Worm (Caenorhabditis elegans) whole organism, mixed stage, embryonic: ENCODE measurements around the gene pycr-4.
A peak's percentile ranks its signal among the peaks of the same experiment; 100 is the strongest.

Source experiments
- M03D4.4 ChIP-seq: sonication (generic microtip); optimal IDR thresholded peaks from 2 replicates; lab custom pipeline; 2017; ENCODE audit warnings: mild to moderate bottlenecking, missing genetic modification characterization, missing compliant biosample characterization
- bed-3 ChIP-seq: fragments of 200-800 bp; sonication (Bioruptor generic); optimal IDR thresholded peaks from 3 replicates; lab custom pipeline; 2018; ENCODE audit warnings: mild to moderate bottlenecking, missing genetic modification characterization, moderate library complexity, missing compliant biosample characterization
- blmp-1 ChIP-seq: fragments of 150-350 bp; optimal IDR thresholded peaks from 2 replicates; lab custom pipeline; 2014; ENCODE audit warnings: missing biosample characterization, missing genetic modification characterization
- ceh-43 ChIP-seq: fragments of 200-800 bp; sonication (Bioruptor generic); optimal IDR thresholded peaks from 2 replicates; lab custom pipeline; 2018; ENCODE audit warnings: mild to moderate bottlenecking, missing genetic modification characterization, moderate library complexity, missing compliant biosample characterization
- ces-1 ChIP-seq: fragments of 150-350 bp; optimal IDR thresholded peaks from 2 replicates; lab custom pipeline; 2014; ENCODE audit warnings: missing biosample characterization, missing genetic modification reagents, missing genetic modification characterization
- cnd-1 ChIP-seq: fragments of 200-800 bp; sonication (Bioruptor generic); optimal IDR thresholded peaks from 2 replicates; lab custom pipeline; 2018; ENCODE audit warnings: mild to moderate bottlenecking, missing genetic modification characterization, missing compliant biosample characterization
- drap-1 ChIP-seq: fragments of 200-800 bp; sonication (Bioruptor generic); optimal IDR thresholded peaks from 3 replicates; lab custom pipeline; 2018; ENCODE audit warnings: mild to moderate bottlenecking, missing genetic modification characterization, missing compliant biosample characterization
- elt-3 ChIP-seq: fragments of 150-350 bp; optimal IDR thresholded peaks from 2 replicates; lab custom pipeline; 2014; ENCODE audit warnings: missing biosample characterization, missing genetic modification characterization
- flh-1 ChIP-seq: fragments of 200-800 bp; sonication (Bioruptor generic); optimal IDR thresholded peaks from 2 replicates; lab custom pipeline; 2018; ENCODE audit warnings: mild to moderate bottlenecking, missing genetic modification characterization, moderate library complexity, missing compliant biosample characterization
- ham-2 ChIP-seq: fragments of 200-800 bp; sonication (Bioruptor generic); optimal IDR thresholded peaks from 2 replicates; lab custom pipeline; 2018; ENCODE audit warnings: mild to moderate bottlenecking, missing genetic modification characterization, missing compliant biosample characterization
- hlh-1 ChIP-seq: fragments of 150-350 bp; optimal IDR thresholded peaks from 2 replicates; lab custom pipeline; 2014; ENCODE audit warnings: missing biosample characterization, missing genetic modification reagents, missing genetic modification characterization
- lin-13 ChIP-seq: fragments of 150-350 bp; optimal IDR thresholded peaks from 2 replicates; lab custom pipeline; 2014; ENCODE audit warnings: missing biosample characterization, missing genetic modification characterization
- lsy-2 ChIP-seq: fragments of 150-350 bp; optimal IDR thresholded peaks from 2 replicates; lab custom pipeline; 2014; ENCODE audit warnings: missing biosample characterization, missing genetic modification characterization
- mab-5 ChIP-seq: fragments of 150-350 bp; optimal IDR thresholded peaks from 2 replicates; lab custom pipeline; 2014; ENCODE audit warnings: missing biosample characterization, missing genetic modification characterization
- mep-1 ChIP-seq: fragments of 150-350 bp; optimal IDR thresholded peaks from 2 replicates; lab custom pipeline; 2017; ENCODE audit warnings: missing biosample characterization, missing genetic modification reagents, missing genetic modification characterization, inconsistent platforms
- mls-2 ChIP-seq: sonication (generic microtip); optimal IDR thresholded peaks from 2 replicates; lab custom pipeline; 2016; ENCODE audit warnings: mild to moderate bottlenecking, missing genetic modification characterization, moderate library complexity, missing compliant biosample characterization
- nhr-12 ChIP-seq: fragments of 150-350 bp; optimal IDR thresholded peaks from 2 replicates; lab custom pipeline; 2014; ENCODE audit warnings: missing biosample characterization, missing genetic modification characterization
- nhr-2 ChIP-seq: fragments of 150-350 bp; optimal IDR thresholded peaks from 2 replicates; lab custom pipeline; 2014; ENCODE audit warnings: missing biosample characterization, missing genetic modification characterization
- nhr-237 ChIP-seq: fragments of 150-350 bp; optimal IDR thresholded peaks from 2 replicates; lab custom pipeline; 2014; ENCODE audit warnings: missing biosample characterization, missing genetic modification characterization
- nhr-28 ChIP-seq: fragments of 150-350 bp; optimal IDR thresholded peaks from 2 replicates; lab custom pipeline; 2014; ENCODE audit warnings: missing biosample characterization, missing genetic modification characterization
- pha-4 ChIP-seq: fragments of 150-350 bp; optimal IDR thresholded peaks from 2 replicates; lab custom pipeline; 2018; ENCODE audit warnings: missing biosample characterization, missing genetic modification reagents, missing genetic modification characterization
- sem-2 ChIP-seq: fragments of 200-800 bp; sonication (Bioruptor generic); optimal IDR thresholded peaks from 2 replicates; lab custom pipeline; 2018; ENCODE audit warnings: mild to moderate bottlenecking, missing genetic modification characterization, missing compliant biosample characterization
- snpc-4 ChIP-seq: fragments of 150-350 bp; optimal IDR thresholded peaks from 2 replicates; lab custom pipeline; 2014; ENCODE audit warnings: missing biosample characterization, missing genetic modification characterization
- sptf-1 ChIP-seq: sonication (generic microtip); optimal IDR thresholded peaks from 2 replicates; lab custom pipeline; 2017; ENCODE audit warnings: mild to moderate bottlenecking, missing genetic modification characterization, moderate library complexity, missing compliant biosample characterization
- tbx-8 ChIP-seq: fragments of 200-800 bp; sonication (Bioruptor generic); optimal IDR thresholded peaks from 2 replicates; lab custom pipeline; 2018; ENCODE audit warnings: mild to moderate bottlenecking, missing genetic modification characterization, moderate library complexity, missing compliant biosample characterization
- unc-120 ChIP-seq: sonication (generic microtip); optimal IDR thresholded peaks from 2 replicates; lab custom pipeline; 2017; ENCODE audit warnings: missing genetic modification characterization, missing compliant biosample characterization; ENCODE audit not compliant: poor library complexity, severe bottlenecking
- unc-39 ChIP-seq: fragments of 150-350 bp; optimal IDR thresholded peaks from 2 replicates; lab custom pipeline; 2014; ENCODE audit warnings: missing biosample characterization, missing genetic modification characterization
- unc-62 ChIP-seq: fragments of 150-350 bp; optimal IDR thresholded peaks from 2 replicates; lab custom pipeline; 2014; ENCODE audit warnings: missing biosample characterization, missing genetic modification reagents, missing genetic modification characterization
- zip-8 ChIP-seq: fragments of 150-350 bp; optimal IDR thresholded peaks from 2 replicates; lab custom pipeline; 2014; ENCODE audit warnings: missing biosample characterization, missing genetic modification characterization
- ztf-11 ChIP-seq: fragments of 150-350 bp; optimal IDR thresholded peaks from 2 replicates; lab custom pipeline; 2014; ENCODE audit warnings: missing biosample characterization, missing genetic modification characterization

The pycr-4 gene

DNA sequence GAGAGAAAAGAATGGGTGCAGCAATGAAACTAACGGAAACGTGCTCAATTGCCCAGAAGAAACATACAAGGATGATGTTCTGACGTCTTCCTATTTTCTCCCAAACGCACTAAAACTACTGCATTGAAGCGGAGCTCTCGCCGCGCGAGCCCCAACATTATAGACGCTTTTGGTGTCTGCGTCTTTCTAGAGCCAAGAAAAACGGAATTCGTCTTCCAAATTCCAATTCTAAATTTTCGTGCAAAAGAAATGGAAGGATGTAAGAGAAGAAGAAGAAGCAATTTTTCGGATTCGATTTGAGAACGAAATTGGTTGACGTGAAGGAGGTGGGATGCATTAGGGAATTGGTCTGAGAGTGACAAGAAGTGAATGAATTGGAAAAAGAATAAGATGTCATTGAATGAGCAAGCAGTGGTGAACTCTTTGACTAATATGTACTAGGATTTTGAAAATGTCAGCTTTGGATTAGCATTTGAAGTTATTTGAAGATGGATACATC, 23.4 kb downstream of the pycr-4 start:
- TF ChIP-seq ces-1 (GFP tag; lab: Kevin White, UChicago) (peak; percentile 75), hlh-1 (no peak)

- TF ChIP-seq pha-4 (tag; lab: Kevin White, UChicago) = no peak
- TF ChIP-seq mls-2 = no peak
- no peak for TF ChIP-seq nhr-12 (tag; lab: Kevin White, UChicago)
Observed at ce11 chrIV:7451345-7451744, 25.8 kb downstream of the pycr-4 start, which contains the start of gene tes-1. Gene tes-1 (minus strand): TSS chrIV:7451445.

DNA sequence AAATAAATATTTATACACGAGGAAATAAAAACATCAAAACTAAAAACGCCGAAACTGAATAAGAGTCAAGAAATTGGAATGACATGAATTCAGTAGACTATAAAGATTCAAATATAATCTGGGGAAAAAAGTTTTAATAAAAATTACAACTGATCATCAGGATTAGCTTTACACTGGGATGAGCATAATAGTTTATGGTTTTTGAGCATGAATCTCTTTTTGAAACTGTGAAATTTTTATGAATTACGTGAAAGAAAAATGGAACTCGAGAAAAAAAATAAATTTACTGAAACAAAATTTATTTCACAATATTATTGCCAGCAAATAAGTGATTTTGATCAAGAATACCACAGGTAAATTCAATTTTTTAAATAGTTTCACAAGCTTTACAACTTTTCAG, 29.5 kb downstream of the pycr-4 start, which contains the start of gene B0496.2:
Gene B0496.2 (plus strand): TSS at position 301 of the 400 bp plus-strand sequence.
- no peak for TF ChIP-seq pha-4 (tag; lab: Kevin White, UChicago)
- TF ChIP-seq ham-2 (GFP tag; lab: Kevin White, UChicago) = no peak
- no peak for TF ChIP-seq elt-3 (tag; lab: Kevin White, UChicago)
- TF ChIP-seq ces-1 (GFP tag; lab: Kevin White, UChicago) = no peak
- no peak for TF ChIP-seq drap-1
- no peak for TF ChIP-seq flh-1
- no peak for TF ChIP-seq M03D4.4 (tag; lab: Kevin White, UChicago)
- no peak for TF ChIP-seq unc-62 (GFP tag; lab: Kevin White, UChicago)
- no peak for TF ChIP-seq ceh-43
- no peak for TF ChIP-seq nhr-237 (tag; lab: Kevin White, UChicago)
- TF ChIP-seq unc-39 (tag; lab: Kevin White, UChicago) = no peak
- no peak for TF ChIP-seq cnd-1
- no peak for TF ChIP-seq lsy-2 (tag; lab: Kevin White, UChicago)
- no peak for TF ChIP-seq mls-2
- no peak for TF ChIP-seq lin-13 (tag; lab: Kevin White, UChicago)
- no peak for TF ChIP-seq sptf-1
- no peak for TF ChIP-seq hlh-1

- TF ChIP-seq lin-13 (tag; lab: Kevin White, UChicago) = no peak
- no peak for TF ChIP-seq nhr-28
- no peak for TF ChIP-seq unc-62 (GFP tag; lab: Kevin White, UChicago)
- no peak for TF ChIP-seq ceh-43
- no peak for TF ChIP-seq mep-1 (tag; lab: Kevin White, UChicago)
- no peak for TF ChIP-seq tbx-8 (GFP tag; lab: Kevin White, UChicago)
- no peak for TF ChIP-seq M03D4.4 (tag; lab: Kevin White, UChicago)
- TF ChIP-seq nhr-2 = no peak
- no peak for TF ChIP-seq mab-5 (tag; lab: Kevin White, UChicago)
Observed at ce11 chrIV:7445995-7446394, 31.1 kb downstream of the pycr-4 start, which contains the start of gene B0496.1. Gene B0496.1 (plus strand): TSS chrIV:7446295.

ce11 chrIV:7445236-7445635, 31.9 kb downstream of the pycr-4 start, which contains the start of gene valv-1:
Gene valv-1 (minus strand): TSS chrIV:7445336.
- TF ChIP-seq bed-3 (GFP tag; lab: Kevin White, UChicago) = no peak

DNA sequence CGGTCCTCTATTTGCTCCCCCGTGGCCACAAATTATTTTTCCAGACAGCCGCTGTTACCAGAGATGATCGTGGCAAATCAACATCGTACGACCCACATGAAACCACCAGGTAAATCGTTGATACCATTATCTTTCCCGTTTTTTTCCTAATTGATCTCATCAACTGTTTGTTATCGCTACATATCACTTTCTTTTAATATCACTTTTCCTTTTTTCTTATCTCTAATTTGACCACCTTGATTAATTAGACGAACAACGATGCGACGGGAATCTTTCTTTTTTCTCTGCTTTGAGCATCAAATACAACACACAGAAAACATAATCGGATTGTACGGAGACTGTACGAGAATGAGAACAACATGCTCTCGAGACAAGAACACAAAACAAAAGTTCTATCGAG, 36.9 kb downstream of the pycr-4 start:
- TF ChIP-seq unc-39 (tag; lab: Kevin White, UChicago) = no peak
- no peak for TF ChIP-seq ztf-11 (tag; lab: Kevin White, UChicago)
- TF ChIP-seq mab-5 (tag; lab: Kevin White, UChicago) = no peak
- TF ChIP-seq hlh-1 = no peak
- no peak for TF ChIP-seq lin-13 (tag; lab: Kevin White, UChicago)
- TF ChIP-seq lsy-2 (tag; lab: Kevin White, UChicago) = no peak
- no peak for TF ChIP-seq blmp-1 (tag; lab: Kevin White, UChicago)
- no peak for TF ChIP-seq ceh-43
- TF ChIP-seq nhr-2 = no peak
- TF ChIP-seq sptf-1 = no peak
- TF ChIP-seq zip-8 (tag; lab: Kevin White, UChicago) = no peak
- TF ChIP-seq mep-1 (tag; lab: Kevin White, UChicago) = no peak
- no peak for TF ChIP-seq unc-120 (tag; lab: Kevin White, UChicago)
- no peak for TF ChIP-seq sem-2
- TF ChIP-seq snpc-4 (tag; lab: Kevin White, UChicago) = no peak
- TF ChIP-seq, all 35 proteins: peak for 0
